Fruit fly (Drosophila melanogaster) whole organism, embryonic: Measurements from ENCODE around the gene CG3703.
A peak's percentile ranks its signal among the peaks of the same experiment; 100 is the strongest.

Source experiments
- Ada2b ChIP-seq: fragments of 200-800 bp; sonication (Bioruptor generic); IDR thresholded peaks from 2 replicates; pipeline ENCODE4 v1.3.6; 2022; ENCODE audit warnings: missing biosample characterization, missing genetic modification characterization
- CG1024 ChIP-seq: fragments of 200-800 bp; sonication (Bioruptor generic); IDR thresholded peaks from 2 replicates; pipeline ENCODE4 v1.3.6; 2022; ENCODE audit warnings: missing biosample characterization, missing genetic modification characterization
- CG10959 ChIP-seq: fragments of 200-800 bp; sonication (Bioruptor generic); IDR thresholded peaks from 2 replicates; pipeline ENCODE4 v1.3.6; 2022; ENCODE audit warnings: missing biosample characterization, missing genetic modification characterization
- CG11085 ChIP-seq: fragments of 200-800 bp; sonication (Bioruptor generic); IDR thresholded peaks from 2 replicates; pipeline ENCODE4 v1.3.6; 2022; ENCODE audit warnings: missing biosample characterization, missing genetic modification characterization
- CG12155 ChIP-seq: fragments of 200-800 bp; sonication (Bioruptor generic); optimal IDR thresholded peaks from 3 replicates; lab custom pipeline; 2016; ENCODE audit warnings: missing biosample characterization, missing genetic modification characterization
- CG12236 ChIP-seq: fragments of 200-800 bp; sonication (Bioruptor generic); optimal IDR thresholded peaks from 2 replicates; lab custom pipeline; 2016; ENCODE audit warnings: missing biosample characterization, missing genetic modification characterization
- CG12942 ChIP-seq: fragments of 200-800 bp; sonication (Bioruptor generic); optimal IDR thresholded peaks from 3 replicates; lab custom pipeline; 2016; ENCODE audit warnings: missing biosample characterization, missing genetic modification characterization
- CG14050 ChIP-seq: fragments of 200-800 bp; sonication (Bioruptor generic); IDR thresholded peaks from 3 replicates; pipeline ENCODE4 v1.3.6; 2022; ENCODE audit warnings: missing biosample characterization, missing genetic modification characterization
- CG14441 ChIP-seq: fragments of 200-800 bp; sonication (Bioruptor generic); IDR thresholded peaks from 2 replicates; pipeline ENCODE4 v1.3.6; 2022; ENCODE audit warnings: missing biosample characterization, missing genetic modification characterization
- CG15479 ChIP-seq: fragments of 200-800 bp; sonication (Bioruptor generic); optimal IDR thresholded peaks from 3 replicates; lab custom pipeline; 2019; ENCODE audit warnings: missing biosample characterization, mild to moderate bottlenecking, missing genetic modification characterization, moderate library complexity
- CG15514 ChIP-seq: fragments of 200-800 bp; sonication (Bioruptor generic); optimal IDR thresholded peaks from 3 replicates; lab custom pipeline; 2017; ENCODE audit warnings: missing biosample characterization, missing genetic modification characterization, mild to moderate bottlenecking, moderate library complexity, missing genetic modification reagents
- CG1602 ChIP-seq: fragments of 200-800 bp; sonication (Bioruptor generic); optimal IDR thresholded peaks from 3 replicates; lab custom pipeline; 2016; ENCODE audit warnings: missing biosample characterization, missing genetic modification characterization
- CG16815 ChIP-seq: fragments of 200-800 bp; sonication (Bioruptor generic); optimal IDR thresholded peaks from 3 replicates; lab custom pipeline; 2017; ENCODE audit warnings: missing biosample characterization, mild to moderate bottlenecking, missing genetic modification characterization
- CG31224 ChIP-seq: fragments of 200-800 bp; sonication (Bioruptor generic); IDR thresholded peaks from 2 replicates; pipeline ENCODE4 v1.3.6; 2022; ENCODE audit warnings: missing biosample characterization, missing genetic modification characterization
- CG32532 ChIP-seq: fragments of 200-800 bp; sonication (Bioruptor generic); IDR thresholded peaks from 2 replicates; pipeline ENCODE4 v1.3.6; 2022; ENCODE audit warnings: missing biosample characterization, missing genetic modification characterization
- CG4360 ChIP-seq: fragments of 200-800 bp; sonication (Bioruptor generic); IDR thresholded peaks from 2 replicates; pipeline ENCODE4 v1.3.6; 2022; ENCODE audit warnings: missing biosample characterization, missing genetic modification characterization
- CG6689 ChIP-seq: fragments of 200-800 bp; sonication (Bioruptor generic); IDR thresholded peaks from 2 replicates; pipeline ENCODE4 v1.3.6; 2022; ENCODE audit warnings: missing biosample characterization, missing genetic modification characterization
- CG6854 ChIP-seq: fragments of 200-800 bp; sonication (Bioruptor generic); optimal IDR thresholded peaks from 3 replicates; lab custom pipeline; 2017; ENCODE audit warnings: missing biosample characterization, mild to moderate bottlenecking, missing genetic modification characterization
- CG7556 ChIP-seq: fragments of 200-800 bp; sonication (Bioruptor generic); optimal IDR thresholded peaks from 2 replicates; lab custom pipeline; 2017; ENCODE audit warnings: missing biosample characterization, mild to moderate bottlenecking, missing genetic modification characterization
- CG9876 ChIP-seq: fragments of 200-800 bp; sonication (Bioruptor generic); optimal IDR thresholded peaks from 2 replicates; lab custom pipeline; 2016; ENCODE audit warnings: missing biosample characterization, missing genetic modification characterization
- Drgx ChIP-seq: fragments of 200-800 bp; sonication (Bioruptor generic); IDR thresholded peaks from 2 replicates; pipeline ENCODE4 v1.3.6; 2022; ENCODE audit warnings: missing biosample characterization, missing genetic modification characterization
- E2f1 ChIP-seq: fragments of 200-800 bp; sonication (Bioruptor generic); IDR thresholded peaks from 2 replicates; pipeline ENCODE4 v1.3.6; 2022; ENCODE audit warnings: missing biosample characterization, missing genetic modification characterization
- E2f2 ChIP-seq: fragments of 200-800 bp; sonication (Bioruptor generic); IDR thresholded peaks from 2 replicates; pipeline ENCODE4 v1.3.6; 2022; ENCODE audit warnings: missing biosample characterization, missing genetic modification characterization
- Ets65A ChIP-seq: fragments of 200-800 bp; sonication (Bioruptor generic); peaks from one replicate; lab custom pipeline; 2016; ENCODE audit warnings: missing biosample characterization, missing genetic modification characterization
- HLH4C ChIP-seq: fragments of 200-800 bp; sonication (Bioruptor generic); IDR thresholded peaks from 3 replicates; pipeline ENCODE4 v1.3.6; 2022; ENCODE audit warnings: missing biosample characterization, missing genetic modification characterization; ENCODE audit not compliant: partially characterized antibody
- Hand ChIP-seq: fragments of 200-800 bp; sonication (Bioruptor generic); optimal IDR thresholded peaks from 2 replicates; lab custom pipeline; 2017; ENCODE audit warnings: mild to moderate bottlenecking, missing biosample characterization, missing genetic modification reagents, missing genetic modification characterization
- Meics ChIP-seq: fragments of 200-800 bp; sonication (Bioruptor generic); optimal IDR thresholded peaks from 2 replicates; lab custom pipeline; 2017; ENCODE audit warnings: missing biosample characterization, mild to moderate bottlenecking, missing genetic modification characterization
- NFAT ChIP-seq: fragments of 200-800 bp; sonication (Bioruptor generic); IDR thresholded peaks from 2 replicates; pipeline ENCODE4 v1.3.6; 2022; ENCODE audit warnings: missing biosample characterization, missing genetic modification characterization
- Rfx ChIP-seq: fragments of 200-800 bp; sonication (Bioruptor generic); IDR thresholded peaks from 2 replicates; pipeline ENCODE4 v1.3.6; 2022; ENCODE audit warnings: missing biosample characterization, missing genetic modification characterization
- Sin3A ChIP-seq: fragments of >200 bp; optimal IDR thresholded peaks from 2 replicates; lab custom pipeline; 2018
- Usf ChIP-seq: fragments of 200-800 bp; sonication (Bioruptor generic); optimal IDR thresholded peaks from 2 replicates; lab custom pipeline; 2017; ENCODE audit warnings: missing genotype, missing biosample characterization, missing genetic modification characterization
- al ChIP-seq: fragments of 200-800 bp; sonication (Bioruptor generic); IDR thresholded peaks from 2 replicates; pipeline ENCODE4 v1.3.6; 2022; ENCODE audit warnings: missing biosample characterization, missing genetic modification characterization
- ase ChIP-seq: fragments of 200-800 bp; sonication (Bioruptor generic); IDR thresholded peaks from 3 replicates; pipeline ENCODE4 v1.3.6; 2022; ENCODE audit warnings: missing biosample characterization, missing genetic modification characterization
- chn ChIP-seq: fragments of 200-800 bp; sonication (Bioruptor generic); optimal IDR thresholded peaks from 2 replicates; lab custom pipeline; 2016; ENCODE audit warnings: missing biosample characterization, missing genetic modification characterization
- dmrt11E ChIP-seq: fragments of 200-800 bp; sonication (Bioruptor generic); optimal IDR thresholded peaks from 3 replicates; lab custom pipeline; 2018; ENCODE audit warnings: missing biosample characterization, mild to moderate bottlenecking, missing genetic modification characterization, moderate library complexity
- dpn ChIP-seq, 2 experiments: fragments of 200-800 bp; sonication (Bioruptor generic); optimal IDR thresholded peaks; 3 replicates each; lab custom pipeline; 2016; ENCODE audit warnings: missing biosample characterization in 2 of 2, missing genetic modification characterization in 2 of 2
- esg ChIP-seq: fragments of 200-800 bp; sonication (Bioruptor generic); conservative IDR thresholded peaks from 2 replicates; pipeline ENCODE4 v1.3.6; 2022; ENCODE audit warnings: missing biosample characterization, missing genetic modification characterization
- ewg ChIP-seq: fragments of 200-800 bp; sonication (Bioruptor generic); optimal IDR thresholded peaks from 3 replicates; lab custom pipeline; 2017; ENCODE audit warnings: mild to moderate bottlenecking, missing biosample characterization, missing genetic modification reagents, missing genetic modification characterization
- fd102C ChIP-seq: fragments of 200-800 bp; sonication (Bioruptor generic); optimal IDR thresholded peaks from 2 replicates; lab custom pipeline; 2018; ENCODE audit warnings: missing biosample characterization, mild to moderate bottlenecking, missing genetic modification characterization, moderate library complexity
- her ChIP-seq: fragments of 200-800 bp; sonication (Bioruptor generic); optimal IDR thresholded peaks from 2 replicates; lab custom pipeline; 2016; ENCODE audit warnings: missing biosample characterization, missing genetic modification characterization
- hkb ChIP-seq, 2 experiments: fragments of 200-800 bp in 1 of 2; fragments of >200 bp in 1 of 2; sonication (Bioruptor generic) in 1 of 2; IDR thresholded peaks in 1 of 2; optimal IDR thresholded peaks in 1 of 2; 2 replicates each; pipeline versions ENCODE4 v1.3.6 to Lab custom; 2017 to 2022; ENCODE audit warnings: missing biosample characterization in 1 of 2, missing genetic modification characterization in 1 of 2
- jumu ChIP-seq: fragments of 200-800 bp; sonication (Bioruptor generic); optimal IDR thresholded peaks from 3 replicates; lab custom pipeline; 2016; ENCODE audit warnings: missing biosample characterization, missing genetic modification characterization
- kay ChIP-seq: fragments of 200-800 bp; sonication (Bioruptor generic); optimal IDR thresholded peaks from 2 replicates; lab custom pipeline; 2016; ENCODE audit warnings: missing biosample characterization, missing genetic modification characterization
- mld ChIP-seq: fragments of 200-800 bp; sonication (Bioruptor generic); IDR thresholded peaks from 3 replicates; pipeline ENCODE4 v1.3.6; 2022; ENCODE audit warnings: missing biosample characterization, missing genetic modification characterization; ENCODE audit not compliant: partially characterized antibody
- org-1 ChIP-seq: fragments of 200-800 bp; sonication (Bioruptor generic); optimal IDR thresholded peaks from 2 replicates; lab custom pipeline; 2017; ENCODE audit warnings: missing biosample characterization, missing genetic modification characterization
- pan ChIP-seq, 4 experiments: fragments of >200 bp in 3 of 4; fragments of 200-800 bp in 1 of 4; sonication (Bioruptor generic) in 1 of 4; optimal IDR thresholded peaks in 3 of 4; IDR thresholded peaks in 1 of 4; 2 replicates each; pipeline versions ENCODE4 v1.3.6 to Lab custom; 2017 to 2022; ENCODE audit warnings: missing biosample characterization in 2 of 4, missing genetic modification characterization in 2 of 4, mixed read lengths in 1 of 4
- salm ChIP-seq: fragments of 200-800 bp; sonication (Bioruptor generic); optimal IDR thresholded peaks from 2 replicates; lab custom pipeline; 2018; ENCODE audit warnings: missing biosample characterization, mild to moderate bottlenecking, missing genetic modification characterization
- sim ChIP-seq: fragments of 200-800 bp; sonication (Bioruptor generic); IDR thresholded peaks from 2 replicates; pipeline ENCODE4 v1.3.6; 2022; ENCODE audit warnings: missing biosample characterization, missing genetic modification characterization
- ssp ChIP-seq: fragments of 200-800 bp; sonication (Bioruptor generic); IDR thresholded peaks from 2 replicates; pipeline ENCODE4 v1.3.6; 2022; ENCODE audit warnings: missing biosample characterization, missing genetic modification characterization
- stc ChIP-seq: fragments of 200-800 bp; sonication (Bioruptor generic); IDR thresholded peaks from 2 replicates; pipeline ENCODE4 v1.3.6; 2022; ENCODE audit warnings: missing biosample characterization, missing genetic modification characterization
- trem ChIP-seq: fragments of 200-800 bp; optimal IDR thresholded peaks from 3 replicates; lab custom pipeline; 2019; ENCODE audit warnings: missing biosample characterization, mild to moderate bottlenecking, missing genetic modification characterization, moderate library complexity

The CG3703 gene

dm6 chrX:955873-956272, 10.3 kb upstream of the CG3703 start (continued):
- TF ChIP-seq her (GFP tag; lab: Kevin White, UChicago) (peak; percentile 26), CG1024 (GFP tag; lab: Robert Waterston, UW) (peak; percentile 55; the same call in 1 of the 2 replicates), ase (peak; percentile 46; the same call in 1 of the 3 replicates), CG16815 (GFP tag; lab: Kevin White, UChicago) (no peak), CG12155 (GFP tag; lab: Kevin White, UChicago) (no peak), CG1602 (GFP tag; lab: Kevin White, UChicago) (peak; percentile 11), ewg (GFP tag; lab: Kevin White, UChicago) (peak; percentile 37), Drgx (GFP tag; lab: Robert Waterston, UW) (no peak), Usf (GFP tag; lab: Kevin White, UChicago) (no peak), ssp (GFP tag; lab: Robert Waterston, UW) (peak; percentile 34; the same call in 1 of the 2 replicates), stc (GFP tag; lab: Robert Waterston, UW) (peak; percentile 65; the same call in 1 of the 2 replicates), trem (tag; lab: Kevin White, UChicago) (no peak), CG9876 (GFP tag; lab: Kevin White, UChicago) (no peak), Sin3A (lab: Kevin White, UChicago) (no peak), salm (tag; lab: Kevin White, UChicago) (no peak), CG14050 (peak; percentile 21; the same call in 1 of the 3 replicates), Ets65A (GFP tag; lab: Kevin White, UChicago) (peak; percentile 93), CG10959 (no peak), CG6854 (peak; percentile 46), E2f1 (GFP tag; lab: Robert Waterston, UW) (peak; percentile 44), CG7556 (GFP tag; lab: Kevin White, UChicago) (peak; percentile 52), Meics (peak; percentile 68), CG14441 (GFP tag; lab: Robert Waterston, UW) (peak; percentile 63), hkb (optimal IDR thresholded peaks at IDR 0.05; lab: Kevin White, UChicago) (no peak), hkb (GFP tag; IDR thresholded peaks at IDR 0.05; lab: Robert Waterston, UW) (peak; percentile 67), esg (GFP tag; lab: Robert Waterston, UW) (peak; percentile 64), jumu (peak; percentile 60), Hand (peak; percentile 28), Ada2b (GFP tag; lab: Robert Waterston, UW) (peak; percentile 59; the same call in 1 of the 2 replicates), chn (peak; percentile 36), kay (no peak), pan (optimal IDR thresholded peaks at IDR 0.05; lab: Kevin White, UChicago) (no peak), pan (GFP tag; optimal IDR thresholded peaks at IDR 0.05 in 1 of 2, IDR thresholded peaks at IDR 0.05 in 1 of 2) (peak in 1 of 2 experiments; percentile 59), sim (GFP tag; lab: Robert Waterston, UW) (no peak), NFAT (GFP tag; lab: Robert Waterston, UW) (peak; percentile 12; the same call in 1 of the 2 replicates), CG12236 (GFP tag; lab: Kevin White, UChicago) (no peak), CG12942 (GFP tag; lab: Kevin White, UChicago) (peak; percentile 42), dpn (GFP tag; optimal IDR thresholded peaks at IDR 0.05; lab: Kevin White, UChicago) (peak; percentile 58 to 73), fd102C (no peak), E2f2 (GFP tag; lab: Robert Waterston, UW) (0 out of 2 replicates have a peak, but pooled peaks have one; percentile 13), al (no peak), CG15479 (GFP tag; lab: Kevin White, UChicago) (no peak), CG11085 (peak; percentile 31; the same call in 1 of the 2 replicates), mld (GFP tag; lab: Robert Waterston, UW) (no peak), CG31224 (GFP tag; lab: Robert Waterston, UW) (no peak), CG4360 (GFP tag; lab: Robert Waterston, UW) (peak; percentile 45; the same call in 1 of the 2 replicates), HLH4C (GFP tag; lab: Robert Waterston, UW) (no peak), CG32532 (GFP tag; lab: Robert Waterston, UW) (peak; percentile 65), dmrt11E (tag; lab: Kevin White, UChicago) (no peak), org-1 (peak; percentile 41), CG6689 (GFP tag; lab: Robert Waterston, UW) (peak; percentile 58), Rfx (GFP tag; lab: Robert Waterston, UW) (peak; percentile 71), CG15514 (peak; percentile 41)
